Worm (Caenorhabditis elegans) whole organism, young adult: ENCODE data around the gene Y97E10AR.3.

Experiments
- B0035.1 ChIP-seq: sonication (generic microtip); optimal IDR thresholded peaks from 2 replicates; lab custom pipeline; 2016; ENCODE audit warnings: missing genetic modification characterization, mild to moderate bottlenecking, missing compliant biosample characterization, missing genotype, missing genetic modification reagents
- C06A6.2 ChIP-seq: fragments of 200-800 bp; sonication (Bioruptor generic); conservative IDR thresholded peaks from 2 replicates; pipeline ENCODE4 v1.3.6; 2022; ENCODE audit warnings: missing genetic modification characterization, missing compliant biosample characterization
- C17E4.6 ChIP-seq: fragments of 200-800 bp; sonication (Bioruptor generic); IDR thresholded peaks from 2 replicates; pipeline ENCODE4 v1.3.6; 2022; ENCODE audit warnings: missing genetic modification reagents, missing genetic modification characterization, missing compliant biosample characterization
- F33H1.4 ChIP-seq: fragments of 200-800 bp; sonication (Bioruptor generic); IDR thresholded peaks from 2 replicates; pipeline ENCODE4 v1.3.6; 2022; ENCODE audit warnings: missing genetic modification reagents, missing genetic modification characterization, missing compliant biosample characterization
- F57C9.4 ChIP-seq: sonication (generic microtip); optimal IDR thresholded peaks from 2 replicates; lab custom pipeline; 2017; ENCODE audit warnings: mild to moderate bottlenecking, missing genetic modification characterization, missing compliant biosample characterization
- K12H6.12 ChIP-seq: fragments of 200-800 bp; sonication (Bioruptor generic); optimal IDR thresholded peaks from 2 replicates; lab custom pipeline; 2018; ENCODE audit warnings: mild to moderate bottlenecking, missing genetic modification characterization, missing compliant biosample characterization
- Y53F4B.3 ChIP-seq: fragments of 200-800 bp; sonication (Bioruptor generic); IDR thresholded peaks from 2 replicates; pipeline ENCODE4 v1.3.6; 2022; ENCODE audit warnings: missing genetic modification reagents, missing genetic modification characterization, missing compliant biosample characterization
- Y95B8A.8 ChIP-seq: fragments of 200-800 bp; sonication (Bioruptor generic); IDR thresholded peaks from 2 replicates; pipeline ENCODE4 v1.3.6; 2022; ENCODE audit warnings: missing genetic modification reagents, missing genetic modification characterization, missing compliant biosample characterization
- ama-1 ChIP-seq, 3 experiments: fragments of 150-350 bp in 1 of 3; sonication (generic microtip) in 2 of 3; optimal IDR thresholded peaks; 2 replicates each; lab custom pipeline; 2014 to 2018; ENCODE audit warnings: missing biosample characterization in 2 of 3, missing genetic modification characterization in 2 of 3, missing genetic modification reagents in 2 of 3
- aptf-2 ChIP-seq: fragments of 200-800 bp; sonication (Bioruptor generic); conservative IDR thresholded peaks from 2 replicates; pipeline ENCODE4 v1.3.6; 2022; ENCODE audit warnings: missing genetic modification reagents, missing genetic modification characterization, missing compliant biosample characterization
- aptf-3 ChIP-seq: fragments of 200-800 bp; sonication (Bioruptor generic); IDR thresholded peaks from 2 replicates; pipeline ENCODE4 v1.3.6; 2022; ENCODE audit warnings: missing genetic modification characterization, missing compliant biosample characterization
- atf-7 ChIP-seq: sonication (generic microtip); optimal IDR thresholded peaks from 2 replicates; lab custom pipeline; 2017; ENCODE audit warnings: mild to moderate bottlenecking, missing genetic modification characterization, missing compliant biosample characterization
- athp-1 ChIP-seq: sonication (generic microtip); optimal IDR thresholded peaks from 2 replicates; lab custom pipeline; 2017; ENCODE audit warnings: mild to moderate bottlenecking, missing genetic modification characterization, missing compliant biosample characterization
- bed-1 ChIP-seq: fragments of 200-800 bp; sonication (Bioruptor generic); IDR thresholded peaks from 2 replicates; pipeline ENCODE4 v1.3.6; 2022; ENCODE audit warnings: missing genetic modification reagents, missing genetic modification characterization, missing compliant biosample characterization
- bed-2 ChIP-seq: fragments of 200-800 bp; sonication (Bioruptor generic); IDR thresholded peaks from 2 replicates; pipeline ENCODE4 v1.3.6; 2022; ENCODE audit warnings: missing genetic modification reagents, missing genetic modification characterization, missing compliant biosample characterization
- cebp-1 ChIP-seq, 2 experiments: fragments of 200-800 bp in 1 of 2; sonication (Bioruptor generic) in 1 of 2; sonication (generic microtip) in 1 of 2; IDR thresholded peaks in 1 of 2; optimal IDR thresholded peaks in 1 of 2; 2 replicates each; pipeline versions ENCODE4 v1.3.6 to Lab custom; 2017 to 2022; ENCODE audit warnings: missing compliant biosample characterization in 2 of 2, missing genetic modification characterization in 2 of 2, mild to moderate bottlenecking in 1 of 2, missing genetic modification reagents in 1 of 2, moderate library complexity in 1 of 2
- cebp-2 ChIP-seq: fragments of 200-800 bp; sonication (Bioruptor generic); IDR thresholded peaks from 2 replicates; pipeline ENCODE4 v1.3.6; 2022; ENCODE audit warnings: missing genetic modification characterization, missing compliant biosample characterization
- ceh-58 ChIP-seq: fragments of 200-800 bp; sonication (Bioruptor generic); IDR thresholded peaks from 2 replicates; pipeline ENCODE4 v1.3.6; 2022; ENCODE audit warnings: missing genetic modification characterization, missing compliant biosample characterization
- ceh-79 ChIP-seq: sonication (generic microtip); optimal IDR thresholded peaks from 2 replicates; lab custom pipeline; 2017; ENCODE audit warnings: mild to moderate bottlenecking, missing genetic modification characterization, missing compliant biosample characterization
- ceh-91 ChIP-seq: fragments of 200-800 bp; sonication (Bioruptor generic); IDR thresholded peaks from 2 replicates; pipeline ENCODE4 v1.3.6; 2022; ENCODE audit warnings: missing genetic modification reagents, missing genetic modification characterization, missing compliant biosample characterization
- chd-7 ChIP-seq: sonication (generic microtip); optimal IDR thresholded peaks from 2 replicates; lab custom pipeline; 2016; ENCODE audit warnings: mild to moderate bottlenecking, missing genetic modification characterization, moderate library complexity, missing compliant biosample characterization
- dox-1 ChIP-seq: fragments of 200-800 bp; sonication (Bioruptor generic); IDR thresholded peaks from 2 replicates; pipeline ENCODE4 v1.3.6; 2022; ENCODE audit warnings: missing genetic modification reagents, missing genetic modification characterization, missing compliant biosample characterization
- dpl-1 ChIP-seq: fragments of 150-350 bp; optimal IDR thresholded peaks from 2 replicates; lab custom pipeline; 2014; ENCODE audit warnings: missing biosample characterization, missing genetic modification reagents, missing genetic modification characterization
- gei-17 ChIP-seq: fragments of 200-800 bp; sonication (Bioruptor generic); optimal IDR thresholded peaks from 2 replicates; lab custom pipeline; 2018; ENCODE audit warnings: mild to moderate bottlenecking, missing genetic modification characterization, missing compliant biosample characterization
- hlh-26 ChIP-seq: fragments of 200-800 bp; sonication (Bioruptor generic); conservative IDR thresholded peaks from 2 replicates; pipeline ENCODE4 v1.3.6; 2022; ENCODE audit warnings: missing genetic modification reagents, missing genetic modification characterization, missing compliant biosample characterization
- hmg-1.2 ChIP-seq: fragments of 200-800 bp; sonication (Bioruptor generic); IDR thresholded peaks from 2 replicates; pipeline ENCODE4 v1.3.6; 2022; ENCODE audit warnings: missing genetic modification reagents, missing genetic modification characterization, missing compliant biosample characterization
- hmg-20 ChIP-seq: fragments of 200-800 bp; sonication (Bioruptor generic); IDR thresholded peaks from 2 replicates; pipeline ENCODE4 v1.3.6; 2022; ENCODE audit warnings: missing genetic modification reagents, missing genetic modification characterization, missing compliant biosample characterization
- hsf-1 ChIP-seq: fragments of 200-800 bp; sonication (Bioruptor generic); IDR thresholded peaks from 2 replicates; pipeline ENCODE4 v1.3.6; 2022; ENCODE audit warnings: missing genetic modification reagents, missing genetic modification characterization, missing compliant biosample characterization
- let-607 ChIP-seq, 2 experiments: fragments of 200-800 bp in 1 of 2; sonication (Bioruptor generic) in 1 of 2; sonication (generic microtip) in 1 of 2; optimal IDR thresholded peaks; 2 replicates each; lab custom pipeline; 2016 to 2018; ENCODE audit warnings: mild to moderate bottlenecking in 2 of 2, missing compliant biosample characterization in 2 of 2, missing genetic modification characterization in 2 of 2, moderate library complexity in 2 of 2, missing genotype in 1 of 2
- lin-40 ChIP-seq: sonication (generic microtip); optimal IDR thresholded peaks from 2 replicates; lab custom pipeline; 2016; ENCODE audit warnings: missing genetic modification characterization, mild to moderate bottlenecking, missing compliant biosample characterization, missing genotype, missing genetic modification reagents
- madf-10 ChIP-seq: sonication (generic microtip); optimal IDR thresholded peaks from 2 replicates; lab custom pipeline; 2016; ENCODE audit warnings: mild to moderate bottlenecking, missing genetic modification characterization, missing compliant biosample characterization
- madf-3 ChIP-seq: fragments of 200-800 bp; sonication (Bioruptor generic); IDR thresholded peaks from 2 replicates; pipeline ENCODE4 v1.3.6; 2022; ENCODE audit warnings: missing genetic modification reagents, missing genetic modification characterization, missing compliant biosample characterization
- madf-6 ChIP-seq: fragments of 200-800 bp; sonication (Bioruptor generic); IDR thresholded peaks from 2 replicates; pipeline ENCODE4 v1.3.6; 2022; ENCODE audit warnings: missing genetic modification reagents, missing genetic modification characterization, missing compliant biosample characterization
- madf-8 ChIP-seq: fragments of 200-800 bp; sonication (Bioruptor generic); conservative IDR thresholded peaks from 2 replicates; pipeline ENCODE4 v1.3.6; 2022; ENCODE audit warnings: missing genetic modification reagents, missing genetic modification characterization, missing compliant biosample characterization
- mcd-1 ChIP-seq: fragments of 200-800 bp; sonication (Bioruptor generic); IDR thresholded peaks from 2 replicates; pipeline ENCODE4 v1.3.6; 2022; ENCODE audit warnings: missing genetic modification reagents, missing genetic modification characterization, missing compliant biosample characterization
- nfya-1 ChIP-seq: sonication (generic microtip); optimal IDR thresholded peaks from 2 replicates; lab custom pipeline; 2017; ENCODE audit warnings: antibody characterized with exemption, missing compliant biosample characterization, missing genetic modification characterization, borderline replicate concordance; ENCODE audit not compliant: insufficient read depth
- nfyb-1 ChIP-seq: fragments of 200-800 bp; sonication (Bioruptor generic); IDR thresholded peaks from 2 replicates; pipeline ENCODE4 v1.3.6; 2022; ENCODE audit warnings: missing genetic modification reagents, missing genetic modification characterization, missing compliant biosample characterization
- nhr-120 ChIP-seq: fragments of 200-800 bp; sonication (Bioruptor generic); IDR thresholded peaks from 2 replicates; pipeline ENCODE4 v1.3.6; 2022; ENCODE audit warnings: missing genetic modification characterization, missing compliant biosample characterization
- nhr-179 ChIP-seq: sonication (generic microtip); optimal IDR thresholded peaks from 2 replicates; lab custom pipeline; 2016; ENCODE audit warnings: mild to moderate bottlenecking, missing genetic modification characterization, missing compliant biosample characterization
- nhr-27 ChIP-seq: fragments of 200-800 bp; sonication (Bioruptor generic); optimal IDR thresholded peaks from 2 replicates; lab custom pipeline; 2018; ENCODE audit warnings: mild to moderate bottlenecking, missing genetic modification characterization, moderate library complexity, missing compliant biosample characterization
- repo-1 ChIP-seq: sonication (generic microtip); optimal IDR thresholded peaks from 2 replicates; lab custom pipeline; 2017; ENCODE audit warnings: mild to moderate bottlenecking, missing genetic modification characterization, missing compliant biosample characterization
- snpc-1.1 ChIP-seq: sonication (generic microtip); optimal IDR thresholded peaks from 2 replicates; lab custom pipeline; 2017; ENCODE audit warnings: missing genetic modification characterization, mild to moderate bottlenecking, missing compliant biosample characterization, antibody characterized with exemption, moderate library complexity, missing genotype, missing genetic modification reagents; ENCODE audit not compliant: insufficient read depth
- somi-1 ChIP-seq: fragments of 200-800 bp; sonication (Bioruptor generic); optimal IDR thresholded peaks from 2 replicates; lab custom pipeline; 2018; ENCODE audit warnings: mild to moderate bottlenecking, missing genetic modification characterization, missing compliant biosample characterization
- ztf-26 ChIP-seq: sonication (generic microtip); optimal IDR thresholded peaks from 2 replicates; lab custom pipeline; 2017; ENCODE audit warnings: missing genetic modification characterization, missing compliant biosample characterization
- ztf-28 ChIP-seq: fragments of 200-800 bp; sonication (Bioruptor generic); IDR thresholded peaks from 2 replicates; pipeline ENCODE4 v1.3.6; 2022; ENCODE audit warnings: missing genetic modification reagents, missing genetic modification characterization, missing compliant biosample characterization
- ztf-6 ChIP-seq: fragments of 200-800 bp; sonication (Bioruptor generic); IDR thresholded peaks from 2 replicates; pipeline ENCODE4 v1.3.6; 2022; ENCODE audit warnings: missing genetic modification reagents, missing genetic modification characterization, missing compliant biosample characterization

Y97E10AR.3 gene

ce11 chrV:8012032-8012431 is 4.7 kb upstream of the Y97E10AR.3 start, which contains the start of gene rpb-9 (continued):
- no peak for TF ChIP-seq chd-7 (tag; lab: Kevin White, UChicago)

- TF ChIP-seq dpl-1 (GFP tag; lab: Kevin White, UChicago) = no peak
- TF ChIP-seq aptf-3 (GFP tag; lab: Robert Waterston, UW) = no peak
- TF ChIP-seq madf-6 (GFP tag; lab: Robert Waterston, UW) = peak; percentile 20; the same call in 1 of the 2 replicates
- TF ChIP-seq repo-1 (tag; lab: Kevin White, UChicago) = peak; percentile 13
- TF ChIP-seq ztf-6 (GFP tag; lab: Robert Waterston, UW) = no peak
- no peak for TF ChIP-seq gei-17
- TF ChIP-seq let-607 (tag; optimal IDR thresholded peaks at IDR 0.05; lab: Kevin White, UChicago) = no peak
- no peak for TF ChIP-seq bed-1 (GFP tag; lab: Robert Waterston, UW)
- TF ChIP-seq snpc-1.1 = no peak
- no peak for TF ChIP-seq dox-1 (GFP tag; lab: Robert Waterston, UW)
- TF ChIP-seq hmg-20 (GFP tag; lab: Robert Waterston, UW) = no peak
- TF ChIP-seq C06A6.2 (GFP tag; lab: Robert Waterston, UW) = no peak
- no peak for TF ChIP-seq nfyb-1 (GFP tag; lab: Robert Waterston, UW)
- TF ChIP-seq cebp-2 (GFP tag; lab: Robert Waterston, UW) = 0 out of 2 replicates have a peak, but pooled peaks have one; percentile 21
- no peak for TF ChIP-seq ceh-91 (GFP tag; lab: Robert Waterston, UW)
- no peak for TF ChIP-seq B0035.1 (tag; lab: Kevin White, UChicago)
- no peak for TF ChIP-seq F57C9.4 (tag; lab: Kevin White, UChicago)
- no peak for TF ChIP-seq nhr-27 (tag; lab: Kevin White, UChicago)
- no peak for TF ChIP-seq aptf-2 (GFP tag; lab: Robert Waterston, UW)
- no peak for TF ChIP-seq somi-1
- no peak for TF ChIP-seq Y95B8A.8
- TF ChIP-seq cebp-1 (GFP tag; IDR thresholded peaks at IDR 0.05; lab: Robert Waterston, UW) = no peak
- TF ChIP-seq cebp-1 (tag; optimal IDR thresholded peaks at IDR 0.05; lab: Kevin White, UChicago) = peak; percentile 26
- TF ChIP-seq lin-40 (tag; lab: Kevin White, UChicago) = no peak
- 0 out of 2 replicates have a peak, but pooled peaks have one; percentile 49 for TF ChIP-seq ceh-58 (GFP tag; lab: Robert Waterston, UW)
- TF ChIP-seq madf-10 = no peak
- TF ChIP-seq F33H1.4 = no peak
- no peak for TF ChIP-seq ztf-28 (GFP tag; lab: Robert Waterston, UW)
- TF ChIP-seq bed-2 (GFP tag; lab: Robert Waterston, UW) = no peak
- TF ChIP-seq C17E4.6 (GFP tag; lab: Robert Waterston, UW) = no peak
- TF ChIP-seq ztf-26 (tag; lab: Kevin White, UChicago) = no peak
- TF ChIP-seq athp-1 (tag; lab: Kevin White, UChicago) = no peak
- no peak for TF ChIP-seq nfya-1 (tag; lab: Kevin White, UChicago)
- TF ChIP-seq ama-1 (optimal IDR thresholded peaks at IDR 0.05; lab: Kevin White, UChicago) = no peak
- no peak for TF ChIP-seq ama-1 (GFP tag; optimal IDR thresholded peaks at IDR 0.05; lab: Kevin White, UChicago)
- no peak for TF ChIP-seq hlh-26
- TF ChIP-seq madf-8 = no peak
- no peak for TF ChIP-seq nhr-179 (tag; lab: Kevin White, UChicago)
- no peak for TF ChIP-seq ceh-79
- TF ChIP-seq nhr-120 = no peak
- no peak for TF ChIP-seq hmg-1.2
- no peak for TF ChIP-seq Y53F4B.3 (GFP tag; lab: Robert Waterston, UW)
- no peak for TF ChIP-seq mcd-1 (GFP tag; lab: Robert Waterston, UW)
- no peak for TF ChIP-seq atf-7
- TF ChIP-seq K12H6.12 (tag; lab: Kevin White, UChicago) = no peak
- peak; percentile 65; the same call in 1 of the 2 replicates for TF ChIP-seq madf-3
- TF ChIP-seq hsf-1 (GFP tag; lab: Robert Waterston, UW) = 0 out of 2 replicates have a peak, but pooled peaks have one; percentile 18
Measured at ce11 chrV:8010846-8011245, 3.5 kb upstream of the Y97E10AR.3 start, which contains the start of gene lmtr-2. TSS of gene lmtr-2 (minus strand) at chrV:8011106.
